Fruit fly (Drosophila melanogaster): ENCODE measurements around the gene Whamy.

DNA sequence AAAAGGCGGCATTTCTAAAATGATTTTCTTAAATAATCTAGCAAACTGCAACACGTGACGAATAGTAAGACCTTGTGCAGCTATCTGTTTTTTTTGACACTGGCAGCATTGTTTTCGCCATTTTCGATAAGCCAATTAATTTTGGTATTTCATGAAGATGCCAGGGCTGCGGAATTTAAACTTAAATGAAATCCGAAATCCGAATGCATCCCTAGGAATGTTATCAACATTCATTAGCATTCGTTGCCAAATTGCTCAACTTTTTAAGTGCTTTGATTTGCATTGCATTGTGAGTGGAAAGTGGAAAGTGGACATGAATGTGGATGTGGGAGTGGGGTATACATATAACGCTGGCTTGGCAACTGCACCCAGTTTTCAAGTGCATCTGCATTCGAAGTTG, 46.9 kb upstream of the Whamy start, which contains the start of gene CG42857:
- TF ChIP-seq Hnf4 (GFP tag; optimal IDR thresholded peaks at IDR 0.05) (no peak), fru (GFP tag; optimal IDR thresholded peaks at IDR 0.05) (no peak), usp (GFP tag; optimal IDR thresholded peaks at IDR 0.05) (no peak), pan (optimal IDR thresholded peaks at IDR 0.05) (no peak), brk (GFP tag; optimal IDR thresholded peaks at IDR 0.05) (no peak)

All from whole organism, wandering third instar larva.